Worm (Caenorhabditis elegans): ENCODE data around the gene C15B12.8.

C15B12.8 gene

ce11 chrX:6458467-6458866 lies 15.6 kb upstream of the C15B12.8 start:
- TF ChIP-seq unc-62 (GFP tag; optimal IDR thresholded peaks at IDR 0.05): no peak

ce11 chrX:6460123-6460522 lies 13.9 kb upstream of the C15B12.8 start:
- no peak for TF ChIP-seq unc-62 (GFP tag; optimal IDR thresholded peaks at IDR 0.05)

ce11 chrX:6461729-6462128 lies 12.3 kb upstream of the C15B12.8 start, which contains the start of gene K04E7.1:
TSS of gene K04E7.1 (plus strand) at chrX:6462029.
- TF ChIP-seq unc-62 (GFP tag; optimal IDR thresholded peaks at IDR 0.05): no peak

ce11 chrX:6462479-6462878 lies 11.6 kb upstream of the C15B12.8 start:
- TF ChIP-seq unc-62 (GFP tag; optimal IDR thresholded peaks at IDR 0.05): no peak

ce11 chrX:6462995-6463462 lies 11.0 kb upstream of the C15B12.8 start, which contains the start of gene C15B12.2:
TSS of gene C15B12.2 (plus strand) at chrX:6463412.
- no peak for TF ChIP-seq unc-62 (GFP tag; optimal IDR thresholded peaks at IDR 0.05)

- TF ChIP-seq unc-62 (GFP tag; optimal IDR thresholded peaks at IDR 0.05): no peak
Observed at ce11 chrX:6467462-6467861, 6.6 kb upstream of the C15B12.8 start, which contains the start of gene C15B12.3. TSS of gene C15B12.3 (minus strand) at chrX:6467562.

- TF ChIP-seq unc-62 (GFP tag; optimal IDR thresholded peaks at IDR 0.05): no peak
Observed at ce11 chrX:6468499-6468898, 5.6 kb upstream of the C15B12.8 start, which contains the start of gene C15B12.9. TSS of gene C15B12.9 (plus strand) at chrX:6468799.

ce11 chrX:6476540-6476939 lies 2.5 kb downstream of the C15B12.8 start, which contains the start of gene C15B12.1:
TSS of gene C15B12.1 (plus strand) at chrX:6476810.
- no peak for TF ChIP-seq unc-62 (GFP tag; optimal IDR thresholded peaks at IDR 0.05)

ce11 chrX:6484780-6485179 lies 10.7 kb downstream of the C15B12.8 start, which contains the start of gene gar-1:
TSS of gene gar-1 (minus strand) at chrX:6484880.
- TF ChIP-seq unc-62 (GFP tag; optimal IDR thresholded peaks at IDR 0.05): no peak

- TF ChIP-seq unc-62 (GFP tag; optimal IDR thresholded peaks at IDR 0.05): no peak
Observed at ce11 chrX:6499736-6500135, 25.7 kb downstream of the C15B12.8 start, which contains the start of gene actl-1. TSS of gene actl-1 (minus strand) at chrX:6499836.

ce11 chrX:6503148-6503547 lies 29.1 kb downstream of the C15B12.8 start:
- no peak for TF ChIP-seq unc-62 (GFP tag; optimal IDR thresholded peaks at IDR 0.05)

ce11 chrX:6505008-6505407 lies 30.9 kb downstream of the C15B12.8 start, which contains the start of gene cdf-1:
TSS of gene cdf-1 (minus strand) at chrX:6505143.
- no peak for TF ChIP-seq unc-62 (GFP tag; optimal IDR thresholded peaks at IDR 0.05)

ce11 chrX:6505662-6506061 lies 31.6 kb downstream of the C15B12.8 start, which contains the start of gene glr-8:
TSS of gene glr-8 (plus strand) at chrX:6505980.
- TF ChIP-seq unc-62 (GFP tag; optimal IDR thresholded peaks at IDR 0.05): no peak

ce11 chrX:6507734-6508133 lies 33.7 kb downstream of the C15B12.8 start:
- TF ChIP-seq unc-62 (GFP tag; optimal IDR thresholded peaks at IDR 0.05): no peak

- no peak for TF ChIP-seq unc-62 (GFP tag; optimal IDR thresholded peaks at IDR 0.05)
Observed at ce11 chrX:6509813-6510212, 35.7 kb downstream of the C15B12.8 start.

ce11 chrX:6510627-6511026 lies 36.6 kb downstream of the C15B12.8 start, which contains the start of gene ttr-36:
TSS of gene ttr-36 (plus strand) at chrX:6510927.
- TF ChIP-seq unc-62 (GFP tag; optimal IDR thresholded peaks at IDR 0.05): no peak

- no peak for TF ChIP-seq unc-62 (GFP tag; optimal IDR thresholded peaks at IDR 0.05)
Observed at ce11 chrX:6511985-6512384, 37.9 kb downstream of the C15B12.8 start, which contains the start of gene ttr-35. TSS of gene ttr-35 (plus strand) at chrX:6512285.

ce11 chrX:6514466-6514865 lies 40.4 kb downstream of the C15B12.8 start:
- TF ChIP-seq unc-62 (GFP tag; optimal IDR thresholded peaks at IDR 0.05): no peak
